Worm (Caenorhabditis elegans) whole organism, early embryonic: ENCODE measurements around the gene col-175.
"Not testable (repeated sequence)": the region's sequence is repeated elsewhere in the genome, so short reads cannot be mapped to it uniquely, and the experiment has no call there.

Experiments
- B0310.2 ChIP-seq: sonication (generic microtip); optimal IDR thresholded peaks from 2 replicates; lab custom pipeline; 2016; ENCODE audit warnings: mild to moderate bottlenecking, missing genetic modification characterization, missing compliant biosample characterization
- F13C5.2 ChIP-seq: sonication (generic microtip); optimal IDR thresholded peaks from 2 replicates; lab custom pipeline; 2017; ENCODE audit warnings: mild to moderate bottlenecking, missing genetic modification characterization, inconsistent platforms, missing compliant biosample characterization
- aly-1 ChIP-seq: sonication (generic microtip); optimal IDR thresholded peaks from 2 replicates; lab custom pipeline; 2016; ENCODE audit warnings: missing genetic modification characterization, missing compliant biosample characterization
- ama-1 ChIP-seq: fragments of 150-350 bp; optimal IDR thresholded peaks from 2 replicates; lab custom pipeline; 2014
- ceh-13 ChIP-seq: fragments of 200-800 bp; sonication (Bioruptor generic); optimal IDR thresholded peaks from 2 replicates; lab custom pipeline; 2018; ENCODE audit warnings: mild to moderate bottlenecking, missing genetic modification characterization, missing compliant biosample characterization
- ceh-36 ChIP-seq: sonication (generic microtip); optimal IDR thresholded peaks from 2 replicates; lab custom pipeline; 2016; ENCODE audit warnings: missing genetic modification characterization, inconsistent platforms, missing compliant biosample characterization
- ets-7 ChIP-seq: sonication (generic microtip); optimal IDR thresholded peaks from 2 replicates; lab custom pipeline; 2016; ENCODE audit warnings: missing genotype, missing genetic modification characterization, missing compliant biosample characterization
- flt-1 ChIP-seq: fragments of 200-800 bp; sonication (Bioruptor generic); IDR thresholded peaks from 2 replicates; pipeline ENCODE4 v1.3.6; 2022; ENCODE audit warnings: missing genetic modification characterization, missing compliant biosample characterization
- hmbx-1 ChIP-seq: sonication (generic microtip); optimal IDR thresholded peaks from 2 replicates; lab custom pipeline; 2016; ENCODE audit warnings: mild to moderate bottlenecking, missing genetic modification characterization, missing compliant biosample characterization
- hmg-4 ChIP-seq: fragments of 200-800 bp; sonication (Bioruptor generic); optimal IDR thresholded peaks from 2 replicates; lab custom pipeline; 2018; ENCODE audit warnings: mild to moderate bottlenecking, missing genetic modification characterization, missing compliant biosample characterization
- hnd-1 ChIP-seq: sonication (generic microtip); optimal IDR thresholded peaks from 2 replicates; lab custom pipeline; 2016; ENCODE audit warnings: missing genetic modification characterization, missing compliant biosample characterization
- pes-1 ChIP-seq: fragments of 200-800 bp; sonication (Bioruptor generic); IDR thresholded peaks from 2 replicates; pipeline ENCODE4 v1.3.6; 2022; ENCODE audit warnings: missing genetic modification reagents, missing genetic modification characterization, missing compliant biosample characterization
- scrt-1 ChIP-seq: fragments of 200-800 bp; sonication (Bioruptor generic); IDR thresholded peaks from 2 replicates; pipeline ENCODE4 v1.3.6; 2022; ENCODE audit warnings: missing genetic modification characterization, missing compliant biosample characterization
- sea-1 ChIP-seq: fragments of 200-800 bp; sonication (Bioruptor generic); conservative IDR thresholded peaks from 2 replicates; pipeline ENCODE4 v1.3.6; 2022; ENCODE audit warnings: missing genetic modification characterization, missing compliant biosample characterization
- tbx-11 ChIP-seq: fragments of 200-800 bp; sonication (Bioruptor generic); IDR thresholded peaks from 2 replicates; pipeline ENCODE4 v1.3.6; 2022; ENCODE audit warnings: missing genetic modification characterization, missing compliant biosample characterization
- tbx-37 ChIP-seq: fragments of 200-800 bp; sonication (Bioruptor generic); conservative IDR thresholded peaks from 2 replicates; pipeline ENCODE4 v1.3.6; 2022; ENCODE audit warnings: missing genetic modification reagents, missing genetic modification characterization, missing compliant biosample characterization
- tra-4 ChIP-seq: sonication (generic microtip); optimal IDR thresholded peaks from 2 replicates; lab custom pipeline; 2017; ENCODE audit warnings: missing genetic modification characterization, missing compliant biosample characterization

col-175 gene

ce11 chrX:9208492-9208891 lies 25.9 kb downstream of the col-175 start:
- no peak for TF ChIP-seq tbx-11 (GFP tag; lab: Robert Waterston, UW)
- no peak for TF ChIP-seq F13C5.2 (tag; lab: Kevin White, UChicago)
- no peak for TF ChIP-seq ama-1 (lab: Kevin White, UChicago)

- TF ChIP-seq flt-1 (GFP tag; lab: Robert Waterston, UW): no peak
- TF ChIP-seq ets-7: no peak
- no peak for TF ChIP-seq F13C5.2 (tag; lab: Kevin White, UChicago)
- TF ChIP-seq ceh-13 (GFP tag; lab: Kevin White, UChicago): no peak
- no peak for TF ChIP-seq hnd-1 (tag; lab: Kevin White, UChicago)
Observed at ce11 chrX:9206731-9207130, 27.7 kb downstream of the col-175 start.

ce11 chrX:9204986-9205385 lies 29.4 kb downstream of the col-175 start:
- no peak for TF ChIP-seq flt-1 (GFP tag; lab: Robert Waterston, UW)

ce11 chrX:9203468-9203867 lies 30.9 kb downstream of the col-175 start, which contains the start of gene crb-3:
Gene crb-3 (plus strand): TSS chrX:9203768.
- TF ChIP-seq tbx-11 (GFP tag; lab: Robert Waterston, UW); hmbx-1; aly-1 (tag; lab: Kevin White, UChicago): not testable (repeated sequence)

- no peak for TF ChIP-seq pes-1 (GFP tag; lab: Robert Waterston, UW)
- TF ChIP-seq F13C5.2 (tag; lab: Kevin White, UChicago): no peak
- TF ChIP-seq ama-1 (lab: Kevin White, UChicago): no peak
- TF ChIP-seq hmg-4 (GFP tag; lab: Kevin White, UChicago): no peak
- TF ChIP-seq hnd-1 (tag; lab: Kevin White, UChicago): no peak
- no peak for TF ChIP-seq sea-1
- no peak for TF ChIP-seq tbx-11 (GFP tag; lab: Robert Waterston, UW)
- no peak for TF ChIP-seq ceh-36 (tag; lab: Kevin White, UChicago)
- TF ChIP-seq ceh-13 (GFP tag; lab: Kevin White, UChicago): no peak
- TF ChIP-seq flt-1 (GFP tag; lab: Robert Waterston, UW): no peak
- TF ChIP-seq tbx-37 (GFP tag; lab: Robert Waterston, UW): no peak
- TF ChIP-seq scrt-1 (GFP tag; lab: Robert Waterston, UW): no peak
- TF ChIP-seq aly-1 (tag; lab: Kevin White, UChicago): no peak
- TF ChIP-seq tra-4 (tag; lab: Kevin White, UChicago): no peak
- no peak for TF ChIP-seq hmbx-1
- TF ChIP-seq B0310.2 (tag; lab: Kevin White, UChicago): no peak
- no peak for TF ChIP-seq ets-7
Observed at ce11 chrX:9195375-9196098, 38.9 kb downstream of the col-175 start.

- TF ChIP-seq tra-4 (tag; lab: Kevin White, UChicago) (no peak), tbx-11 (GFP tag; lab: Robert Waterston, UW) (no peak), ama-1 (lab: Kevin White, UChicago) (no peak), pes-1 (GFP tag; lab: Robert Waterston, UW) (no peak), hmg-4 (GFP tag; lab: Kevin White, UChicago) (no peak)
Observed at ce11 chrX:9194081-9194480, 40.3 kb downstream of the col-175 start.

- no peak for TF ChIP-seq B0310.2 (tag; lab: Kevin White, UChicago)
- peak; percentile 26; the same call in 1 of the 2 replicates for TF ChIP-seq flt-1 (GFP tag; lab: Robert Waterston, UW)
Observed at ce11 chrX:9191795-9192494, 42.5 kb downstream of the col-175 start, which contains the start of gene Y81B9A.1. Gene Y81B9A.1 (plus strand): TSS chrX:9192444.

- TF ChIP-seq ets-7 (no peak), tra-4 (tag; lab: Kevin White, UChicago) (no peak), flt-1 (GFP tag; lab: Robert Waterston, UW) (no peak), ceh-13 (GFP tag; lab: Kevin White, UChicago) (no peak), F13C5.2 (tag; lab: Kevin White, UChicago) (no peak), hmg-4 (GFP tag; lab: Kevin White, UChicago) (no peak), tbx-11 (GFP tag; lab: Robert Waterston, UW) (no peak), hmbx-1 (no peak), aly-1 (tag; lab: Kevin White, UChicago) (no peak), B0310.2 (tag; lab: Kevin White, UChicago) (no peak), hnd-1 (tag; lab: Kevin White, UChicago) (no peak), tbx-37 (GFP tag; lab: Robert Waterston, UW) (no peak), ama-1 (lab: Kevin White, UChicago) (no peak), scrt-1 (GFP tag; lab: Robert Waterston, UW) (no peak)
Observed at ce11 chrX:9183836-9184235, 50.6 kb downstream of the col-175 start, which contains the start of gene Y81B9A.2. Gene Y81B9A.2 (plus strand): TSS chrX:9184136.
